Worm (Caenorhabditis elegans) whole organism, midembryonic: ENCODE measurements around the gene C07A9.9.

Experiments
- klf-2 ChIP-seq: fragments of 200-800 bp; sonication (Bioruptor generic); conservative IDR thresholded peaks from 2 replicates; pipeline ENCODE4 v1.3.6; 2022; ENCODE audit warnings: missing genetic modification reagents, missing genetic modification characterization, missing compliant biosample characterization
- ref-1 ChIP-seq: fragments of 200-800 bp; sonication (Bioruptor generic); conservative IDR thresholded peaks from 2 replicates; pipeline ENCODE4 v1.3.6; 2022; ENCODE audit warnings: missing genetic modification reagents, missing genetic modification characterization, missing compliant biosample characterization
- ztf-23 ChIP-seq: fragments of 200-800 bp; sonication (Bioruptor generic); IDR thresholded peaks from 2 replicates; pipeline ENCODE4 v1.3.6; 2022; ENCODE audit warnings: missing genetic modification reagents, missing genetic modification characterization, missing compliant biosample characterization

DNA sequence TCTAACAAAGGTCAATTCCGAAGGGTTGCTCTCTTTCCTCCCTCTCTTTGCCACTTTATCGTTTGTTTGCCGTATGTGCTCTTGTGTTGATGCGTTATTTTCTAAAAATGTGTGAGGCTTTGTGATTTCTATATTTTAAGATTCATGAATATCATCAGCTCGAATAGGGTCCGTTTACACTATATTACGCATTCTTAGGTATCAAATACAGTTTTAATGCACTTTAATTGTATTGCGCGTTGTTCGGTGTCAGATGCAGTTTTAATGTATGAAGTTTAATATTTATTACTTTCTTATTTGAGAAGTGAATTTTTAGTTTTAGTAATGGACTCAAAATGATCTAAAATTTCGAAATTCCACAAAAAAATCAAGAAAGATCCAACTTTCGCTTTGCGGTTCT is 29.0 kb upstream of the C07A9.9 start, which contains the start of gene bud-31:
- TF ChIP-seq ref-1 (GFP tag; lab: Robert Waterston, UW) (no peak), ztf-23 (GFP tag; lab: Robert Waterston, UW) (no peak), klf-2 (no peak)
